Fruit fly (Drosophila melanogaster): ENCODE data around the gene SsRbeta.
A peak's percentile ranks its signal among the peaks of the same experiment; 100 is the strongest.

The SsRbeta gene

dm6 chr3L:16170006-16170405, 40.6 kb downstream of the SsRbeta start, which contains the start of gene CG33796:
TSS of gene CG33796 (minus strand) at chr3L:16170106.
- TF ChIP-seq Eip93F (GFP tag; optimal IDR thresholded peaks at IDR 0.05) (no peak), CG6854 (GFP tag; optimal IDR thresholded peaks at IDR 0.05) (no peak), CG31627 (GFP tag; optimal IDR thresholded peaks at IDR 0.05) (no peak), CG10631 (GFP tag; optimal IDR thresholded peaks at IDR 0.05) (no peak), CG9139 (GFP tag; optimal IDR thresholded peaks at IDR 0.05) (no peak), eg (GFP tag; IDR thresholded peaks at IDR 0.05) (no peak), CG16779 (tag; optimal IDR thresholded peaks at IDR 0.05) (no peak), CG15336 (GFP tag; IDR thresholded peaks at IDR 0.05) (no peak), CG3032 (tag; optimal IDR thresholded peaks at IDR 0.05) (no peak), Hr4 (GFP tag; optimal IDR thresholded peaks at IDR 0.05) (no peak), fd59A (GFP tag; optimal IDR thresholded peaks at IDR 0.05) (no peak), Eip75B (GFP tag; optimal IDR thresholded peaks at IDR 0.05) (no peak), pdm3 (GFP tag; optimal IDR thresholded peaks at IDR 0.05) (no peak)

dm6 chr3L:16171280-16171679, 41.9 kb downstream of the SsRbeta start, which contains the start of gene CG33795:
TSS of gene CG33795 (minus strand) at chr3L:16171380.
- TF ChIP-seq Eip75B (GFP tag; optimal IDR thresholded peaks at IDR 0.05) (no peak), Met (GFP tag; optimal IDR thresholded peaks at IDR 0.05) (no peak), Eip78C (GFP tag) (no peak), lz (GFP tag; optimal IDR thresholded peaks at IDR 0.05) (no peak), eg (GFP tag; IDR thresholded peaks at IDR 0.05) (no peak)

dm6 chr3L:16172381-16172780, 43.0 kb downstream of the SsRbeta start:
- TF ChIP-seq CG11762 (GFP tag; optimal IDR thresholded peaks at IDR 0.05; ENCODE audit: insufficient read depth) (no peak), fkh (GFP tag; optimal IDR thresholded peaks at IDR 0.05) (peak; percentile 18)

dm6 chr3L:16172809-16173276, 43.4 kb downstream of the SsRbeta start:
- TF ChIP-seq CG1621 (tag; optimal IDR thresholded peaks at IDR 0.05) (peak; percentile 69), fkh (GFP tag; optimal IDR thresholded peaks at IDR 0.05) (no peak), cyc (GFP tag; optimal IDR thresholded peaks at IDR 0.05) (peak; percentile 27), Met (GFP tag; optimal IDR thresholded peaks at IDR 0.05) (peak; percentile 61), CG4318 (GFP tag; optimal IDR thresholded peaks at IDR 0.05) (peak; percentile 49), pdm3 (GFP tag; optimal IDR thresholded peaks at IDR 0.05) (peak; percentile 66), CG6854 (GFP tag; optimal IDR thresholded peaks at IDR 0.05) (no peak), fd85E (GFP tag; optimal IDR thresholded peaks at IDR 0.05) (no peak), CG10631 (GFP tag; optimal IDR thresholded peaks at IDR 0.05) (peak; percentile 83), fd59A (GFP tag; optimal IDR thresholded peaks at IDR 0.05) (peak; percentile 76), CG8632 (GFP tag; optimal IDR thresholded peaks at IDR 0.05) (peak; percentile 77), CG16779 (tag; optimal IDR thresholded peaks at IDR 0.05) (peak; percentile 57), CG3032 (tag; optimal IDR thresholded peaks at IDR 0.05) (peak; percentile 81), Sox102F (GFP tag; optimal IDR thresholded peaks at IDR 0.05) (peak; percentile 61), Sox14 (GFP tag; optimal IDR thresholded peaks at IDR 0.05) (peak; percentile 64), net (GFP tag; optimal IDR thresholded peaks at IDR 0.05) (peak; percentile 71), vri (GFP tag; optimal IDR thresholded peaks at IDR 0.05) (peak; percentile 40), CG11902 (GFP tag; optimal IDR thresholded peaks at IDR 0.05) (peak; percentile 10), CG6163 (GFP tag; IDR thresholded peaks at IDR 0.05) (peak; percentile 74), dsx (GFP tag; optimal IDR thresholded peaks at IDR 0.05; ENCODE audit: poor library complexity, severe bottlenecking) (peak; percentile 71), CG32006 (GFP tag; optimal IDR thresholded peaks at IDR 0.05) (peak; percentile 77), CG8119 (GFP tag; IDR thresholded peaks at IDR 0.05) (peak; percentile 59), dac (GFP tag; optimal IDR thresholded peaks at IDR 0.05) (no peak), lz (GFP tag; optimal IDR thresholded peaks at IDR 0.05) (peak; percentile 55), spab (GFP tag; optimal IDR thresholded peaks at IDR 0.05) (peak; percentile 84), Sox15 (GFP tag; optimal IDR thresholded peaks at IDR 0.05) (peak; percentile 66), CG10669 (GFP tag; optimal IDR thresholded peaks at IDR 0.05) (peak; percentile 69), CG3919 (GFP tag; optimal IDR thresholded peaks at IDR 0.05) (peak; percentile 69), CG6808 (GFP tag; optimal IDR thresholded peaks at IDR 0.05) (peak; percentile 84), esn (GFP tag; optimal IDR thresholded peaks at IDR 0.05) (peak; percentile 80), OdsH (GFP tag; optimal IDR thresholded peaks at IDR 0.05) (peak; percentile 75), Smox (GFP tag; optimal IDR thresholded peaks at IDR 0.05) (peak; percentile 66), salr (GFP tag; optimal IDR thresholded peaks at IDR 0.05) (peak in 1 of 2 experiments; percentile 74), svp (GFP tag) (peak; percentile 80), Ets21C (GFP tag; optimal IDR thresholded peaks at IDR 0.05) (no peak), Hr4 (GFP tag; optimal IDR thresholded peaks at IDR 0.05) (peak; percentile 45)

Data from whole organism, prepupa.